ENCODE assay signal across 5 fruit fly cellular contexts in genomic region chr3L:1969539-1970337, dm6.
A peak's percentile ranks its signal among the peaks of the same experiment; 100 is the strongest.
TF ChIP-seq lines count a peak whose summit lies in the region.

Gene CG1927 (minus strand): TSS chr3L:1970079.

- no peak for TF ChIP-seq CTCF in whole organism, embryonic (GFP tag; optimal IDR thresholded peaks at IDR 0.05; lab: Kevin White, UChicago)

TF ChIP-seq in whole organism, adult, 20 proteins besides CTCF, POLR2A, EP300 and RAD21:
- TF ChIP-seq CG7045 (GFP tag; optimal IDR thresholded peaks at IDR 0.05; lab: Kevin White, UChicago): no peak
- TF ChIP-seq cic (GFP tag; optimal IDR thresholded peaks at IDR 0.05; lab: Kevin White, UChicago): peak; percentile 35
- TF ChIP-seq bab1 (GFP tag; optimal IDR thresholded peaks at IDR 0.05; lab: Kevin White, UChicago): peak; percentile 44
- TF ChIP-seq CG7101 (tag; optimal IDR thresholded peaks at IDR 0.05; lab: Kevin White, UChicago): no peak
- peak; percentile 26 for TF ChIP-seq Mnt (GFP tag; optimal IDR thresholded peaks at IDR 0.05; lab: Kevin White, UChicago)
- peak; percentile 11 for TF ChIP-seq CG11617 (GFP tag; optimal IDR thresholded peaks at IDR 0.05; lab: Kevin White, UChicago)
- peak; percentile 23 for TF ChIP-seq tj (GFP tag; optimal IDR thresholded peaks at IDR 0.05; lab: Kevin White, UChicago)

TF ChIP-seq in whole organism, embryonic, 481 proteins besides CTCF, POLR2A, EP300 and RAD21 (continues in another document):
- TF ChIP-seq CG30431 (GFP tag; optimal IDR thresholded peaks at IDR 0.05; lab: Kevin White, UChicago) (no peak), crc (GFP tag; optimal IDR thresholded peaks at IDR 0.05; lab: Kevin White, UChicago) (no peak), CG3163 (GFP tag; optimal IDR thresholded peaks at IDR 0.05; lab: Kevin White, UChicago) (peak; percentile 29), crp (GFP tag; optimal IDR thresholded peaks at IDR 0.05; lab: Kevin White, UChicago) (peak in 1 of 2 experiments; percentile 25), CG7987 (GFP tag; optimal IDR thresholded peaks at IDR 0.05; lab: Kevin White, UChicago) (no peak), zen2 (GFP tag; IDR thresholded peaks at IDR 0.05; lab: Robert Waterston, UW; ENCODE audit: partially characterized antibody) (no peak), HHEX (GFP tag; optimal IDR thresholded peaks at IDR 0.05; lab: Kevin White, UChicago) (no peak), CG16815 (GFP tag; optimal IDR thresholded peaks at IDR 0.05; lab: Kevin White, UChicago) (no peak), bowl (GFP tag; IDR thresholded peaks at IDR 0.05; lab: Robert Waterston, UW) (no peak), CG11695 (GFP tag; IDR thresholded peaks at IDR 0.05; lab: Robert Waterston, UW) (no peak), CG17385 (GFP tag; optimal IDR thresholded peaks at IDR 0.05; lab: Kevin White, UChicago) (peak; percentile 26), CG31365 (tag; optimal IDR thresholded peaks at IDR 0.05; lab: Kevin White, UChicago) (no peak), Vsx1 (GFP tag; optimal IDR thresholded peaks at IDR 0.05; lab: Kevin White, UChicago) (no peak), CG11093 (GFP tag; IDR thresholded peaks at IDR 0.05; lab: Robert Waterston, UW) (no peak), CG17612 (GFP tag; IDR thresholded peaks at IDR 0.05; lab: Robert Waterston, UW) (no peak), fru (optimal IDR thresholded peaks at IDR 0.05; lab: Kevin White, UChicago) (no peak), ATbp (GFP tag; optimal IDR thresholded peaks at IDR 0.05; lab: Kevin White, UChicago) (no peak), Dll (GFP tag; IDR thresholded peaks at IDR 0.05; lab: Robert Waterston, UW; ENCODE audit: partially characterized antibody) (peak; percentile 41; the same call in 1 of the 4 replicates), CG1233 (GFP tag; optimal IDR thresholded peaks at IDR 0.05; lab: Kevin White, UChicago) (no peak), cwo (GFP tag; optimal IDR thresholded peaks at IDR 0.05; lab: Kevin White, UChicago) (no peak), CG10267 (tag; optimal IDR thresholded peaks at IDR 0.05; lab: Kevin White, UChicago) (no peak)

TF ChIP-seq in whole organism, prepupa, 60 proteins besides CTCF, POLR2A, EP300 and RAD21:
- TF ChIP-seq Eip78C (GFP tag; lab: Kevin White, UChicago) (peak; percentile 69), Sox102F (GFP tag; optimal IDR thresholded peaks at IDR 0.05; lab: Kevin White, UChicago) (no peak), CG6854 (GFP tag; optimal IDR thresholded peaks at IDR 0.05; lab: Kevin White, UChicago) (peak; percentile 22), esn (GFP tag; optimal IDR thresholded peaks at IDR 0.05; lab: Kevin White, UChicago) (peak; percentile 22), CG15336 (GFP tag; IDR thresholded peaks at IDR 0.05; lab: Robert Waterston, UW) (peak; percentile 10; the same call in 1 of the 2 replicates), CG3919 (GFP tag; optimal IDR thresholded peaks at IDR 0.05; lab: Kevin White, UChicago) (no peak), fkh (GFP tag; optimal IDR thresholded peaks at IDR 0.05; lab: Kevin White, UChicago) (peak; percentile 62), ss (GFP tag; optimal IDR thresholded peaks at IDR 0.05; lab: Kevin White, UChicago) (peak; percentile 40 to 50), Eip75B (GFP tag; optimal IDR thresholded peaks at IDR 0.05; lab: Kevin White, UChicago) (peak; percentile 5), svp (GFP tag; lab: Kevin White, UChicago) (peak; percentile 47)

TF ChIP-seq in whole organism, pupa, 21 proteins besides CTCF, POLR2A, EP300 and RAD21:
- TF ChIP-seq Ets98B (GFP tag; IDR thresholded peaks at IDR 0.05; lab: Robert Waterston, UW) (peak; percentile 9; the same call in 1 of the 2 replicates), Pif1B (GFP tag; optimal IDR thresholded peaks at IDR 0.05; lab: Kevin White, UChicago) (no peak), Pif1A (GFP tag; optimal IDR thresholded peaks at IDR 0.05; lab: Kevin White, UChicago) (no peak), CG9948 (tag; optimal IDR thresholded peaks at IDR 0.05; lab: Kevin White, UChicago) (no peak), Snoo (tag; optimal IDR thresholded peaks at IDR 0.05; lab: Kevin White, UChicago) (no peak), rn (GFP tag; IDR thresholded peaks at IDR 0.05; lab: Robert Waterston, UW) (no peak), CG34367 (tag; optimal IDR thresholded peaks at IDR 0.05; lab: Kevin White, UChicago) (no peak), CG8301 (tag; optimal IDR thresholded peaks at IDR 0.05; lab: Kevin White, UChicago) (no peak), CG4496 (GFP tag; IDR thresholded peaks at IDR 0.05; lab: Robert Waterston, UW) (0 out of 3 replicates have a peak, but pooled peaks have one; percentile 26), CG13204 (GFP tag; optimal IDR thresholded peaks at IDR 0.05; lab: Kevin White, UChicago) (no peak), fd96Ca (GFP tag; IDR thresholded peaks at IDR 0.05; lab: Robert Waterston, UW) (no peak)
TF ChIP-seq in whole organism, pupa: peak in this region for 2.

TF ChIP-seq in whole organism, wandering third instar larva, 38 proteins besides CTCF, POLR2A, EP300 and RAD21:
- peak; percentile 3 for TF ChIP-seq OdsH (GFP tag; optimal IDR thresholded peaks at IDR 0.05; lab: Kevin White, UChicago)
- no peak for TF ChIP-seq psq (GFP tag; optimal IDR thresholded peaks at IDR 0.05; lab: Kevin White, UChicago)
- TF ChIP-seq Vsx2 (GFP tag; optimal IDR thresholded peaks at IDR 0.05; lab: Kevin White, UChicago; ENCODE audit: partially characterized antibody): no peak
- no peak for TF ChIP-seq brk (GFP tag; optimal IDR thresholded peaks at IDR 0.05; lab: Kevin White, UChicago)
- peak; percentile 17 for TF ChIP-seq rgr (GFP tag; optimal IDR thresholded peaks at IDR 0.05; lab: Kevin White, UChicago)
- TF ChIP-seq sv (GFP tag; optimal IDR thresholded peaks at IDR 0.05; lab: Kevin White, UChicago): no peak
- peak; percentile 21 for TF ChIP-seq Sp1 (GFP tag; optimal IDR thresholded peaks at IDR 0.05; lab: Kevin White, UChicago)
- peak; percentile 23 for TF ChIP-seq Hnf4 (GFP tag; optimal IDR thresholded peaks at IDR 0.05; lab: Kevin White, UChicago)
- TF ChIP-seq jim (GFP tag; optimal IDR thresholded peaks at IDR 0.05; lab: Kevin White, UChicago): no peak
- no peak for TF ChIP-seq Rel (GFP tag; optimal IDR thresholded peaks at IDR 0.05; lab: Kevin White, UChicago)
- peak; percentile 0 for TF ChIP-seq Rel (tag; optimal IDR thresholded peaks at IDR 0.05; lab: Kevin White, UChicago)
- TF ChIP-seq Dif (GFP tag; optimal IDR thresholded peaks at IDR 0.05; lab: Kevin White, UChicago; ENCODE audit: partially characterized antibody): peak; percentile 30
